Fruit fly (Drosophila melanogaster) whole organism, adult: ENCODE data around the gene CG14322.

Experiments
- CG33017 ChIP-seq: fragments of 200-800 bp; sonication (Bioruptor generic); optimal IDR thresholded peaks from 2 replicates; lab custom pipeline; 2018; ENCODE audit warnings: missing biosample characterization, mild to moderate bottlenecking, missing genetic modification characterization, moderate library complexity
- Clk ChIP-seq: fragments of 200-800 bp; sonication (Bioruptor generic); optimal IDR thresholded peaks from 2 replicates; lab custom pipeline; 2017; ENCODE audit warnings: missing biosample characterization, missing genetic modification characterization
- Hr96 ChIP-seq: fragments of 200-800 bp; sonication (Bioruptor generic); optimal IDR thresholded peaks from 2 replicates; lab custom pipeline; 2016; ENCODE audit warnings: missing biosample characterization, missing genetic modification characterization
- cic ChIP-seq: fragments of 200-800 bp; sonication (Bioruptor generic); optimal IDR thresholded peaks from 2 replicates; lab custom pipeline; 2017; ENCODE audit warnings: missing biosample characterization, mild to moderate bottlenecking, missing genetic modification characterization, moderate library complexity
- cnc ChIP-seq, 2 experiments: fragments of >200 bp; optimal IDR thresholded peaks; 2 replicates each; lab custom pipeline; 2017
- kay ChIP-seq: fragments of 200-800 bp; sonication (Bioruptor generic); peaks from one replicate; lab custom pipeline; 2016; ENCODE audit warnings: missing biosample characterization, missing genetic modification characterization, borderline replicate concordance

dm6 chr3R:17613549-17613948 lies 33.9 kb upstream of the CG14322 start, which contains the start of gene CG14327:
- no peak for TF ChIP-seq kay (GFP tag; lab: Kevin White, UChicago)
- TF ChIP-seq Clk = no peak
- TF ChIP-seq Hr96 (GFP tag; lab: Kevin White, UChicago) = no peak
- no peak for TF ChIP-seq CG33017 (tag; lab: Kevin White, UChicago)
- TF ChIP-seq cic = no peak
- no peak for TF ChIP-seq cnc (optimal IDR thresholded peaks at IDR 0.05; lab: Kevin White, UChicago)
